In genomic region chrII:8707024-8707423, ce11 we compare ENCODE assay signal across 6 worm cellular contexts.
TF ChIP-seq lines count a peak whose summit lies in the region.

TSS of gene cup-16 (plus strand) at chrII:8707155.

TF ChIP-seq in whole organism, L1 larva, 84 proteins besides CTCF, POLR2A, EP300 and RAD21 (continues in another document):
- TF ChIP-seq egl-13 (tag; optimal IDR thresholded peaks at IDR 0.05; lab: Kevin White, UChicago) (no peak), lin-35 (GFP tag; optimal IDR thresholded peaks at IDR 0.05; lab: Kevin White, UChicago) (no peak), nhr-20 (tag; optimal IDR thresholded peaks at IDR 0.05; lab: Kevin White, UChicago) (peak; percentile 14), sptf-1 (tag; optimal IDR thresholded peaks at IDR 0.05; lab: Kevin White, UChicago) (no peak), ceh-82 (tag; optimal IDR thresholded peaks at IDR 0.05; lab: Kevin White, UChicago) (no peak), rnt-1 (tag; optimal IDR thresholded peaks at IDR 0.05; lab: Kevin White, UChicago) (peak; percentile 78), isw-1 (GFP tag; IDR thresholded peaks at IDR 0.05; lab: Robert Waterston, UW) (no peak), xbp-1 (tag; optimal IDR thresholded peaks at IDR 0.05; lab: Kevin White, UChicago) (no peak), fkh-10 (GFP tag; optimal IDR thresholded peaks at IDR 0.05; lab: Kevin White, UChicago) (no peak), lin-14 (GFP tag; optimal IDR thresholded peaks at IDR 0.05; lab: Kevin White, UChicago) (peak; percentile 80), lsy-2 (tag; optimal IDR thresholded peaks at IDR 0.05; lab: Kevin White, UChicago) (peak; percentile 20 to 50), nhr-71 (tag; optimal IDR thresholded peaks at IDR 0.05; lab: Kevin White, UChicago) (peak; percentile 79), ztf-11 (tag; optimal IDR thresholded peaks at IDR 0.05; lab: Kevin White, UChicago) (no peak), dsc-1 (tag; optimal IDR thresholded peaks at IDR 0.05; lab: Kevin White, UChicago) (no peak), nhr-85 (tag; lab: Kevin White, UChicago) (no peak)

TF ChIP-seq in whole organism, L2 larva, 48 proteins besides CTCF, POLR2A, EP300 and RAD21 (continues in another document):
- TF ChIP-seq unc-39 (tag; optimal IDR thresholded peaks at IDR 0.05; lab: Kevin White, UChicago): no peak
- TF ChIP-seq ztf-1 (GFP tag; conservative IDR thresholded peaks at IDR 0.05; lab: Robert Waterston, UW): no peak
- peak; percentile 38 for TF ChIP-seq nhr-129 (tag; optimal IDR thresholded peaks at IDR 0.05; lab: Kevin White, UChicago)
- no peak for TF ChIP-seq nhr-25 (tag; optimal IDR thresholded peaks at IDR 0.05; lab: Kevin White, UChicago)
- TF ChIP-seq ZK546.5 (tag; optimal IDR thresholded peaks at IDR 0.05; lab: Kevin White, UChicago): no peak
- peak; percentile 6 for TF ChIP-seq sem-4 (tag; optimal IDR thresholded peaks at IDR 0.05; lab: Kevin White, UChicago)
- TF ChIP-seq nhr-23 (tag; optimal IDR thresholded peaks at IDR 0.05; lab: Kevin White, UChicago): no peak
- TF ChIP-seq C34F6.9 (tag; optimal IDR thresholded peaks at IDR 0.05; lab: Kevin White, UChicago): peak; percentile 19
- no peak for TF ChIP-seq nhr-237 (tag; optimal IDR thresholded peaks at IDR 0.05; lab: Kevin White, UChicago)
- TF ChIP-seq F13H6.1 (tag; optimal IDR thresholded peaks at IDR 0.05; lab: Kevin White, UChicago): peak; percentile 55
- no peak for TF ChIP-seq ztf-11 (tag; optimal IDR thresholded peaks at IDR 0.05; lab: Kevin White, UChicago)
- TF ChIP-seq elt-3 (tag; optimal IDR thresholded peaks at IDR 0.05; lab: Kevin White, UChicago): no peak
- TF ChIP-seq nhr-12 (tag; optimal IDR thresholded peaks at IDR 0.05; lab: Kevin White, UChicago): no peak
- no peak for TF ChIP-seq lin-39 (tag; optimal IDR thresholded peaks at IDR 0.05; lab: Kevin White, UChicago)
- TF ChIP-seq mab-5 (tag; optimal IDR thresholded peaks at IDR 0.05; lab: Kevin White, UChicago): peak; percentile 20
- no peak for TF ChIP-seq lin-11 (tag; optimal IDR thresholded peaks at IDR 0.05; lab: Kevin White, UChicago)

TF ChIP-seq in whole organism, L3 larva, 47 proteins besides CTCF, POLR2A, EP300 and RAD21 (continues in another document):
- no peak for TF ChIP-seq eor-1 (tag; optimal IDR thresholded peaks at IDR 0.05; lab: Kevin White, UChicago)
- peak; percentile 19 for TF ChIP-seq nhr-43 (tag; optimal IDR thresholded peaks at IDR 0.05; lab: Kevin White, UChicago; ENCODE audit: poor library complexity, severe bottlenecking)
- no peak for TF ChIP-seq ceh-28 (tag; optimal IDR thresholded peaks at IDR 0.05; lab: Kevin White, UChicago)
- no peak for TF ChIP-seq pha-4 (tag; optimal IDR thresholded peaks at IDR 0.05; lab: Kevin White, UChicago)
- no peak for TF ChIP-seq nhr-25 (tag; optimal IDR thresholded peaks at IDR 0.05; lab: Kevin White, UChicago)
- TF ChIP-seq nfya-1 (tag; optimal IDR thresholded peaks at IDR 0.05; lab: Kevin White, UChicago; ENCODE audit: insufficient read depth): peak; percentile 18
- TF ChIP-seq ceh-16 (tag; optimal IDR thresholded peaks at IDR 0.05; lab: Kevin White, UChicago): no peak
- no peak for TF ChIP-seq unc-39 (tag; optimal IDR thresholded peaks at IDR 0.05; lab: Kevin White, UChicago)
- no peak for TF ChIP-seq nhr-23 (tag; optimal IDR thresholded peaks at IDR 0.05; lab: Kevin White, UChicago)
- no peak for TF ChIP-seq elt-1 (tag; optimal IDR thresholded peaks at IDR 0.05; lab: Kevin White, UChicago)
- no peak for TF ChIP-seq ama-1 (optimal IDR thresholded peaks at IDR 0.05; lab: Kevin White, UChicago)
- TF ChIP-seq egl-27 (tag; optimal IDR thresholded peaks at IDR 0.05; lab: Kevin White, UChicago): no peak
- no peak for TF ChIP-seq mml-1 (tag; optimal IDR thresholded peaks at IDR 0.05; lab: Kevin White, UChicago)
- no peak for TF ChIP-seq zag-1 (tag; optimal IDR thresholded peaks at IDR 0.05; lab: Kevin White, UChicago)
- no peak for TF ChIP-seq nhr-76 (tag; optimal IDR thresholded peaks at IDR 0.05; lab: Kevin White, UChicago)
- peak; percentile 19 for TF ChIP-seq elt-2 (tag; optimal IDR thresholded peaks at IDR 0.05; lab: Kevin White, UChicago)
- no peak for TF ChIP-seq nhr-12 (tag; optimal IDR thresholded peaks at IDR 0.05; lab: Kevin White, UChicago)

TF ChIP-seq in whole organism, L4 larva, 104 proteins besides CTCF, POLR2A, EP300 and RAD21:
- TF ChIP-seq hlh-30 (tag; optimal IDR thresholded peaks at IDR 0.05; lab: Kevin White, UChicago; ENCODE audit: insufficient read depth) (peak; percentile 74), pha-4 (GFP tag; IDR thresholded peaks at IDR 0.05; lab: Robert Waterston, UW) (no peak), pha-4 (tag; optimal IDR thresholded peaks at IDR 0.05; lab: Kevin White, UChicago) (no peak), aha-1 (tag; lab: Kevin White, UChicago) (no peak), daf-16 (GFP tag; optimal IDR thresholded peaks at IDR 0.05; lab: Kevin White, UChicago) (peak in 1 of 2 experiments; percentile 25), daf-16 (tag; optimal IDR thresholded peaks at IDR 0.05; lab: Kevin White, UChicago) (no peak), spr-3 (GFP tag; optimal IDR thresholded peaks at IDR 0.05; lab: Kevin White, UChicago) (no peak), nhr-77 (tag; optimal IDR thresholded peaks at IDR 0.05; lab: Kevin White, UChicago) (no peak), nhr-11 (tag; optimal IDR thresholded peaks at IDR 0.05; lab: Kevin White, UChicago) (peak; percentile 71), Y105C5A.15 (GFP tag; IDR thresholded peaks at IDR 0.05; lab: Robert Waterston, UW) (no peak), lsy-2 (tag; optimal IDR thresholded peaks at IDR 0.05; lab: Kevin White, UChicago) (peak in 1 of 2 experiments; percentile 36), hlh-11 (tag; optimal IDR thresholded peaks at IDR 0.05; lab: Kevin White, UChicago) (peak; percentile 55), nhr-102 (tag; optimal IDR thresholded peaks at IDR 0.05; lab: Kevin White, UChicago) (no peak), ces-1 (GFP tag; optimal IDR thresholded peaks at IDR 0.05; lab: Kevin White, UChicago) (no peak), Y75B8A.6 (GFP tag; IDR thresholded peaks at IDR 0.05; lab: Robert Waterston, UW) (no peak), lin-38 (GFP tag; IDR thresholded peaks at IDR 0.05; lab: Robert Waterston, UW) (no peak), unc-62 (GFP tag; optimal IDR thresholded peaks at IDR 0.05 in 1 of 2; lab: Kevin White, UChicago) (peak in 1 of 2 experiments; percentile 71), unc-62 (tag; optimal IDR thresholded peaks at IDR 0.05; lab: Kevin White, UChicago) (no peak)

TF ChIP-seq in whole organism, mixed stage, embryonic, 35 proteins besides CTCF, POLR2A, EP300 and RAD21:
- TF ChIP-seq unc-62 (GFP tag; optimal IDR thresholded peaks at IDR 0.05; lab: Kevin White, UChicago) (peak; percentile 20), unc-120 (tag; optimal IDR thresholded peaks at IDR 0.05; lab: Kevin White, UChicago; ENCODE audit: poor library complexity, severe bottlenecking) (peak; percentile 3), zip-8 (tag; optimal IDR thresholded peaks at IDR 0.05; lab: Kevin White, UChicago) (no peak), hlh-1 (tag; optimal IDR thresholded peaks at IDR 0.05; lab: Kevin White, UChicago) (peak; percentile 35), nhr-237 (tag; optimal IDR thresholded peaks at IDR 0.05; lab: Kevin White, UChicago) (no peak)

TF ChIP-seq in whole organism, young adult, 124 proteins besides CTCF, POLR2A, EP300 and RAD21:
- TF ChIP-seq somi-1 (GFP tag; optimal IDR thresholded peaks at IDR 0.05; lab: Kevin White, UChicago) (peak; percentile 49), sea-2 (GFP tag; IDR thresholded peaks at IDR 0.05; lab: Robert Waterston, UW) (no peak)
TF ChIP-seq in whole organism, young adult: peak in this region for 1.
